Fruit fly (Drosophila melanogaster): ENCODE measurements around the gene Zw10.

The Zw10 gene

DNA sequence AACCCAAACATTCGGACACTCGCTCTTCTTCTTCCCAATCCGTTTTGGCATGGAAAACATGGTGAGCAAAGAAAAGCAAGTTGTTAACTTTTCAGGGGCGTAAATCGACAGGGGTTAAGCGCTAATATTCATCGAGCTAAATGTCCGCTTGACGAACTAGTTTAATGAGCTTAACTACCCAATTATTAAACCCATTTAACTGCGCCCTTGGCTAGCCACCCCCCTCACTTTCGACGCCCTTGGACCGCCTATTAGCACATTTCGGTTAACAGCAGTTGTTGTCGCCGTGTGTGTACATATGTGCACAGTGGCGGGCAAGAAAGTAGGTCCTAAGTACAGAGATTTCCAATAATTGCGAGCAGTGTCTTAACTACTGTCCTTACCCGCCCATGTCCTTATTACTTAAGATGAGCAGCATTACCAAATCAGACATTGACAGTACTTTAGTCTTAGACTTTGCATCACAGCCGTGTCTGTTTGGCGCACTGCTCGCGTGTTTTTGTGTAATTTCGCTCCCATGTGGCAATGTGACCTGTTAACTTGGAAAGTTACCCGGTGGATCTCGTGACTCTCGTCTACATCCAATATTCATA lies 14.5 kb upstream of the Zw10 start (continued):
- TF ChIP-seq Bdp1 (GFP tag; optimal IDR thresholded peaks at IDR 0.05), result peak; percentile 82
- peak; percentile 84 for TF ChIP-seq kay (GFP tag; optimal IDR thresholded peaks at IDR 0.05)
- peak; percentile 64 for TF ChIP-seq Sry-δ (GFP tag; optimal IDR thresholded peaks at IDR 0.05)
- TF ChIP-seq CG16813 (GFP tag; IDR thresholded peaks at IDR 0.05; ENCODE audit: partially characterized antibody), result no peak
- TF ChIP-seq CG15269 (tag; optimal IDR thresholded peaks at IDR 0.05), result peak; percentile 92
- peak; percentile 97 for TF ChIP-seq HLH54F (GFP tag; optimal IDR thresholded peaks at IDR 0.05)
- peak in 1 of 2 experiments; percentile 22 for TF ChIP-seq insv (GFP tag; optimal IDR thresholded peaks at IDR 0.05)
- no peak for TF ChIP-seq CG14860 (GFP tag; IDR thresholded peaks at IDR 0.05; ENCODE audit: partially characterized antibody)
- peak; percentile 79 for TF ChIP-seq CG31441 (GFP tag; IDR thresholded peaks at IDR 0.05)
- peak; percentile 93 for TF ChIP-seq slou (GFP tag; optimal IDR thresholded peaks at IDR 0.05)
- peak; percentile 13 for TF ChIP-seq CG10565 (GFP tag; optimal IDR thresholded peaks at IDR 0.05)
- TF ChIP-seq CG13296 (GFP tag; optimal IDR thresholded peaks at IDR 0.05), result peak; percentile 83
- peak; percentile 89 for TF ChIP-seq CG13894 (tag; optimal IDR thresholded peaks at IDR 0.05)
- peak; percentile 69 for TF ChIP-seq sens-2 (GFP tag; IDR thresholded peaks at IDR 0.05)
- peak; percentile 81 for TF ChIP-seq NK7.1 (GFP tag; optimal IDR thresholded peaks at IDR 0.05)
- TF ChIP-seq Hsf (GFP tag; optimal IDR thresholded peaks at IDR 0.05), result peak; percentile 95
- no peak for TF ChIP-seq CG7963 (GFP tag; IDR thresholded peaks at IDR 0.05; ENCODE audit: partially characterized antibody)
- TF ChIP-seq CG3281 (GFP tag; optimal IDR thresholded peaks at IDR 0.05), result peak; percentile 92
- TF ChIP-seq CG43689 (GFP tag; IDR thresholded peaks at IDR 0.05), result peak; percentile 85
- peak; percentile 72 for TF ChIP-seq CG5953 (GFP tag; IDR thresholded peaks at IDR 0.05)
- peak; percentile 99 for TF ChIP-seq CG2120 (GFP tag; optimal IDR thresholded peaks at IDR 0.05)
- TF ChIP-seq row (GFP tag; IDR thresholded peaks at IDR 0.05), result peak; percentile 91
- TF ChIP-seq Tbp (GFP tag; optimal IDR thresholded peaks at IDR 0.05), result no peak
- TF ChIP-seq CG14710 (tag; optimal IDR thresholded peaks at IDR 0.05), result peak; percentile 31
- TF ChIP-seq CG13287 (GFP tag; IDR thresholded peaks at IDR 0.05; ENCODE audit: partially characterized antibody), result no peak
- TF ChIP-seq CG10366 (GFP tag; IDR thresholded peaks at IDR 0.05), result peak; percentile 94
- no peak for TF ChIP-seq CG4328 (GFP tag; optimal IDR thresholded peaks at IDR 0.05)
- TF ChIP-seq kni (GFP tag; optimal IDR thresholded peaks at IDR 0.05), result peak; percentile 67
- TF ChIP-seq tio (GFP tag; optimal IDR thresholded peaks at IDR 0.05), result peak; percentile 90
- TF ChIP-seq CG1233 (GFP tag; optimal IDR thresholded peaks at IDR 0.05), result peak; percentile 78
- TF ChIP-seq sr (GFP tag; IDR thresholded peaks at IDR 0.05), result peak; percentile 72; the same call in 2 of the 3 replicates
- peak; percentile 94 for TF ChIP-seq org-1 (GFP tag; optimal IDR thresholded peaks at IDR 0.05)
- peak; percentile 94 to 95 for TF ChIP-seq dpn (GFP tag; optimal IDR thresholded peaks at IDR 0.05)
- peak; percentile 72 for TF ChIP-seq CG6854 (GFP tag; optimal IDR thresholded peaks at IDR 0.05)
- TF ChIP-seq CG18619 (GFP tag; optimal IDR thresholded peaks at IDR 0.05), result peak; percentile 90
- no peak for TF ChIP-seq crol (GFP tag; IDR thresholded peaks at IDR 0.05)
- TF ChIP-seq Mrtf (GFP tag; IDR thresholded peaks at IDR 0.05), result peak; percentile 95
- TF ChIP-seq knrl (GFP tag; IDR thresholded peaks at IDR 0.05; ENCODE audit: partially characterized antibody), result no peak
- peak; percentile 67 for TF ChIP-seq CG10267 (tag; optimal IDR thresholded peaks at IDR 0.05)
- no peak for TF ChIP-seq cad (GFP tag; optimal IDR thresholded peaks at IDR 0.05)
- TF ChIP-seq CG5180 (GFP tag; optimal IDR thresholded peaks at IDR 0.05), result peak; percentile 66
- peak; percentile 97 for TF ChIP-seq CG18599 (GFP tag; optimal IDR thresholded peaks at IDR 0.05)
- TF ChIP-seq crp (GFP tag; optimal IDR thresholded peaks at IDR 0.05), result peak in 1 of 2 experiments; percentile 31
- peak; percentile 94 for TF ChIP-seq CG12942 (GFP tag; optimal IDR thresholded peaks at IDR 0.05)
- peak; percentile 87 for TF ChIP-seq HLH3B (GFP tag; IDR thresholded peaks at IDR 0.05)
- peak; percentile 91 for TF ChIP-seq Usf (GFP tag; optimal IDR thresholded peaks at IDR 0.05)
- TF ChIP-seq sd (tag; optimal IDR thresholded peaks at IDR 0.05), result peak; percentile 77
- peak in 1 of 3 experiments; percentile 47 for TF ChIP-seq lola (GFP tag; optimal IDR thresholded peaks at IDR 0.05)
- peak; percentile 83 for TF ChIP-seq CG11093 (GFP tag; IDR thresholded peaks at IDR 0.05)
